Fruit fly (Drosophila melanogaster) ovary, adult (tissue): ENCODE data around the gene mRpS21.

Experiments used
- CG17801 ChIP-seq: fragments of 200-800 bp; optimal IDR thresholded peaks from 2 replicates; lab custom pipeline; 2019; ENCODE audit warnings: missing biosample characterization, mild to moderate bottlenecking, missing genetic modification characterization, moderate library complexity; ENCODE audit not compliant: partially characterized antibody

mRpS21 gene

dm6 chr3R:13395133-13395532 lies 13.5 kb upstream of the mRpS21 start, which contains the start of gene CCHa2:
TSS of gene CCHa2 (minus strand) at chr3R:13395197.
- TF ChIP-seq CG17801 (GFP tag; lab: Kevin White, UChicago): no peak

dm6 chr3R:13393009-13393408 lies 11.4 kb upstream of the mRpS21 start:
- no peak for TF ChIP-seq CG17801 (GFP tag; lab: Kevin White, UChicago)

dm6 chr3R:13390490-13390889 lies 8.9 kb upstream of the mRpS21 start:
- TF ChIP-seq CG17801 (GFP tag; lab: Kevin White, UChicago): no peak

- no peak for TF ChIP-seq CG17801 (GFP tag; lab: Kevin White, UChicago)
Measured at dm6 chr3R:13388160-13388870, 6.7 kb upstream of the mRpS21 start, which contains the start of gene CG9799. TSS of gene CG9799 (minus strand) at chr3R:13388709.

DNA sequence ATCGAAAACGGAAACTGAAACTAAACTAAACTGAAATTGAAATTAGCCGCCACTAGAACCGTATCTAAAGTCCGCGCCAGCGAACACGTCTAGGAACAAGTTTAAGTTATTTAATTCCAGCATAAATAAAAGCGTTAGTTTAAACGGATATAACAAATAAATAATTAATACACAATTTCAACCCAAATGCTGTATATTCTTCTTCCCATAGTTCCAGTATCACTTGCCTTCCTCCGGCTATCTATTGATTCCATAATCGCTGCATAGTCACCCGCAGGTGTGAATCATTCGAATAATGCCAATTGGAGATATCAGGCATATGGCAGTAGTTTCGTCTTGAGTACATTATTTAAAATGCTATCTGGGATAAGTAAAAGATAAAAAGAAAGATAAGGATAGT lies 3.5 kb upstream of the mRpS21 start:
- TF ChIP-seq CG17801 (GFP tag; lab: Kevin White, UChicago): no peak

dm6 chr3R:13382656-13383142 lies 1.1 kb upstream of the mRpS21 start:
- TF ChIP-seq CG17801 (GFP tag; lab: Kevin White, UChicago): peak; percentile 48

DNA sequence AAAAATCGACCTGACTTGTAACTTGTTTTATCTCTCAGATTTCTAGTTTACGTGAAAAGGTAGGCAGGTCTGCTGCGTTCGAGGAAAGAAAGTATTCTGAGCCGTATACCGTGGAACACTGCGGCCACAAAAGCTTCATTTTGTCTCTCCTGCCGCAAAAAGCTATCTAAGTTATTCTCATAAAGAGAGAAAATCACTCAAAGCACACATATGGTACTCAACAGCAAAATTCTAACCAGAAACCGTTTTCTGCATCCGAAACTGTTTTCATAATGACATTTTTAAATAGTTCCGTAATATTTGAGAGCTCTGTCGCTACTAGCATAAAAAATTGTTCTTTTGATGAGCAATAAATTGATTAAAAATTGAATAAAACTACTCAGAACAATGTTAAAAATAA lies 1.9 kb downstream of the mRpS21 start, which contains the start of the genes CG9813 and CG8870:
TSS of gene CG9813 (minus strand) at position 101 of the 400 bp plus-strand sequence.
TSS of gene CG8870 (plus strand) at position 168 of the 400 bp plus-strand sequence.
- TF ChIP-seq CG17801 (GFP tag; lab: Kevin White, UChicago): no peak

DNA sequence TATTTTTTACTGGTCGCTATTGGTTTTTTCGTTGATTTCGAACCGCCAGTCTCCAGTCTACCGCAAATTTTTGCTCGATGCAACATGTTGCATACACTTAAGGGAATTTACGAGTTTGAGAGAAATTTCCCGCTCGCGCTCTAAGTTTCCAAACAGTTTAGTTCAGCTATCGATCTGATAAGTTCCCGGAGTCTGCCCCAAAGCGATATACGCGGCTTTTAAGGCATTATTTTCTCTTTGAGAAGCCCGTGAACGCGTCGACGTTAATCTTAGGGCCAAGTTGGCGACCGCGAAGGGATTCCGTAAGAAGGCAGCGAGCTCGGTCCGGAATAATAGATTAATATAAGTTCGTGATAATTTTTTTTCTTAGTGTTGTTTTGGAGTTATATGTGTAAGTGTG lies 6.7 kb downstream of the mRpS21 start:
- no peak for TF ChIP-seq CG17801 (GFP tag; lab: Kevin White, UChicago)

- TF ChIP-seq CG17801 (GFP tag; lab: Kevin White, UChicago): no peak
Measured at dm6 chr3R:13371840-13372680, 9.5 kb downstream of the mRpS21 start, which contains the start of the genes Lip3 and CG34309. TSS of gene Lip3 (minus strand) at chr3R:13371904. TSS of gene CG34309 (plus strand) at chr3R:13372630.

DNA sequence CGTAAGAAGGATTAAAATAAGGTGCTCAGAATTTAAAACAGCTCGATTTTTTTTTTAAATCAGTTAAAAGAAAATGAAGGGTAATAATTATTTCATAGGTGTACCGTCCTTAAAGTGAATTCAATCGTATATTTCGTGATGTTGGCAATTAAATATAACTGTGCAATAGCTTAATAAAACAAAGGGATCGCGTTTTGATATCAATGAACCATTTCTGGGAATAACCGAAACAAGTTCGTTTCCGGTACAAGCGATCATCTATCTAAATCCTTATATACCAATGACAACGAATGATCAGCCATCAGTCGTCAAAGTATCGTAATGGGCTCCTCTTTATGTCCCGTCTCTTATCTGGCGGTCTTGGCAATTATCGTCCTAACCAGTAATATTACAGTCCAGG lies 12.3 kb downstream of the mRpS21 start, which contains the start of gene CheA87a:
TSS of gene CheA87a (plus strand) at position 301 of the 400 bp plus-strand sequence.
- no peak for TF ChIP-seq CG17801 (GFP tag; lab: Kevin White, UChicago)

dm6 chr3R:13366561-13367518 lies 14.8 kb downstream of the mRpS21 start, which contains the start of gene Elp6:
TSS of gene Elp6 (minus strand) at chr3R:13366910.
- peak; percentile 36 for TF ChIP-seq CG17801 (GFP tag; lab: Kevin White, UChicago)

dm6 chr3R:13365665-13366414 lies 15.8 kb downstream of the mRpS21 start:
- no peak for TF ChIP-seq CG17801 (GFP tag; lab: Kevin White, UChicago)
